Worm (Caenorhabditis elegans) whole organism, L2 larva: Measurements from ENCODE around the gene cept-1.
A peak's percentile ranks its signal among the peaks of the same experiment; 100 is the strongest.

Experiments
- C34F6.9 ChIP-seq: fragments of 150-350 bp; optimal IDR thresholded peaks from 2 replicates; lab custom pipeline; 2014; ENCODE audit warnings: missing biosample characterization, missing genetic modification characterization
- F13H6.1 ChIP-seq: sonication (generic microtip); optimal IDR thresholded peaks from 2 replicates; lab custom pipeline; 2016; ENCODE audit warnings: missing genetic modification characterization, missing compliant biosample characterization
- Y55F3AM.14 ChIP-seq: fragments of 200-800 bp; sonication (Bioruptor generic); optimal IDR thresholded peaks from 2 replicates; lab custom pipeline; 2018; ENCODE audit warnings: mild to moderate bottlenecking, missing genetic modification characterization, missing compliant biosample characterization
- ZK546.5 ChIP-seq: sonication (generic microtip); optimal IDR thresholded peaks from 2 replicates; lab custom pipeline; 2017; ENCODE audit warnings: missing biosample characterization, missing genetic modification characterization
- ama-1 ChIP-seq: fragments of 150-350 bp; optimal IDR thresholded peaks from 2 replicates; lab custom pipeline; 2018; ENCODE audit warnings: inconsistent platforms
- blmp-1 ChIP-seq: sonication (generic microtip); optimal IDR thresholded peaks from 2 replicates; lab custom pipeline; 2017; ENCODE audit warnings: missing genetic modification characterization, mild to moderate bottlenecking, missing compliant biosample characterization, antibody characterized with exemption, moderate library complexity; ENCODE audit not compliant: insufficient read depth
- ceh-16 ChIP-seq: fragments of 150-350 bp; optimal IDR thresholded peaks from 2 replicates; lab custom pipeline; 2014; ENCODE audit warnings: missing biosample characterization, missing genetic modification characterization
- crh-2 ChIP-seq: sonication (generic microtip); optimal IDR thresholded peaks from 2 replicates; lab custom pipeline; 2017; ENCODE audit warnings: missing biosample characterization, missing genetic modification characterization
- dmd-4 ChIP-seq: sonication (generic microtip); optimal IDR thresholded peaks from 2 replicates; lab custom pipeline; 2017; ENCODE audit warnings: missing biosample characterization, missing genetic modification characterization
- egl-27 ChIP-seq: sonication (generic microtip); optimal IDR thresholded peaks from 3 replicates; lab custom pipeline; 2017; ENCODE audit warnings: missing biosample characterization, missing genetic modification reagents, missing genetic modification characterization
- elt-1 ChIP-seq: fragments of 150-350 bp; optimal IDR thresholded peaks from 2 replicates; lab custom pipeline; 2014; ENCODE audit warnings: missing biosample characterization, missing genetic modification characterization
- elt-3 ChIP-seq: sonication (generic microtip); optimal IDR thresholded peaks from 2 replicates; lab custom pipeline; 2017; ENCODE audit warnings: missing biosample characterization, missing genetic modification characterization
- fos-1 ChIP-seq: fragments of 150-350 bp; optimal IDR thresholded peaks from 2 replicates; lab custom pipeline; 2014; ENCODE audit warnings: missing biosample characterization, missing genetic modification characterization
- gmeb-1 ChIP-seq: fragments of 150-350 bp; optimal IDR thresholded peaks from 2 replicates; lab custom pipeline; 2014; ENCODE audit warnings: missing biosample characterization, missing genetic modification characterization
- lin-11 ChIP-seq: fragments of 150-350 bp; sonication (generic microtip); optimal IDR thresholded peaks from 2 replicates; lab custom pipeline; 2014; ENCODE audit warnings: missing biosample characterization, missing genetic modification characterization, inconsistent platforms, mixed read lengths
- lsy-2 ChIP-seq, 2 experiments: fragments of 150-350 bp in 1 of 2; sonication (generic microtip) in 1 of 2; optimal IDR thresholded peaks; 2 replicates each; lab custom pipeline; 2014 to 2017; ENCODE audit warnings: missing biosample characterization in 2 of 2, missing genetic modification characterization in 2 of 2
- mab-5 ChIP-seq: fragments of 150-350 bp; optimal IDR thresholded peaks from 2 replicates; lab custom pipeline; 2014; ENCODE audit warnings: missing biosample characterization, missing genetic modification characterization
- mdl-1 ChIP-seq, 2 experiments: fragments of 150-350 bp in 1 of 2; sonication (generic microtip) in 1 of 2; optimal IDR thresholded peaks; 2 replicates each; lab custom pipeline; 2017; ENCODE audit warnings: missing biosample characterization in 2 of 2, missing genetic modification characterization in 2 of 2
- nhr-10 ChIP-seq: sonication (generic microtip); optimal IDR thresholded peaks from 2 replicates; lab custom pipeline; 2017; ENCODE audit warnings: missing biosample characterization, missing genetic modification characterization
- nhr-12 ChIP-seq: fragments of 150-350 bp; optimal IDR thresholded peaks from 2 replicates; lab custom pipeline; 2014; ENCODE audit warnings: missing biosample characterization, missing genetic modification characterization
- nhr-129 ChIP-seq: fragments of 150-350 bp; optimal IDR thresholded peaks from 2 replicates; lab custom pipeline; 2014; ENCODE audit warnings: missing biosample characterization, missing genetic modification characterization
- nhr-237 ChIP-seq: fragments of 150-350 bp; optimal IDR thresholded peaks from 2 replicates; lab custom pipeline; 2014; ENCODE audit warnings: missing biosample characterization, missing genetic modification characterization
- nhr-25 ChIP-seq: fragments of 150-350 bp; sonication (generic microtip); optimal IDR thresholded peaks from 3 replicates; lab custom pipeline; 2014; ENCODE audit warnings: missing biosample characterization, missing genetic modification characterization
- nhr-6 ChIP-seq: fragments of 150-350 bp; optimal IDR thresholded peaks from 2 replicates; lab custom pipeline; 2014; ENCODE audit warnings: missing biosample characterization, missing genetic modification characterization
- peb-1 ChIP-seq: fragments of 150-350 bp; optimal IDR thresholded peaks from 2 replicates; lab custom pipeline; 2014; ENCODE audit warnings: missing biosample characterization, missing genetic modification characterization
- sem-4 ChIP-seq: fragments of 150-350 bp; optimal IDR thresholded peaks from 2 replicates; lab custom pipeline; 2014; ENCODE audit warnings: missing biosample characterization, missing genetic modification reagents, missing genetic modification characterization
- skn-1 ChIP-seq: sonication (generic microtip); optimal IDR thresholded peaks from 2 replicates; lab custom pipeline; 2017; ENCODE audit warnings: missing biosample characterization, missing genetic modification characterization
- sma-3 ChIP-seq: sonication (generic microtip); optimal IDR thresholded peaks from 2 replicates; lab custom pipeline; 2016; ENCODE audit warnings: missing genetic modification reagents, missing genetic modification characterization, missing compliant biosample characterization
- sma-9 ChIP-seq, 2 experiments: fragments of 150-350 bp in 1 of 2; sonication (generic microtip) in 1 of 2; optimal IDR thresholded peaks; 2 replicates each; lab custom pipeline; 2014 to 2016; ENCODE audit warnings: missing genetic modification characterization in 2 of 2, mild to moderate bottlenecking in 1 of 2, missing biosample characterization in 1 of 2, missing compliant biosample characterization in 1 of 2, missing genetic modification reagents in 1 of 2, moderate library complexity in 1 of 2
- snpc-4 ChIP-seq: fragments of 150-350 bp; optimal IDR thresholded peaks from 2 replicates; lab custom pipeline; 2014; ENCODE audit warnings: missing biosample characterization, missing genetic modification characterization
- unc-39 ChIP-seq: fragments of 150-350 bp; optimal IDR thresholded peaks from 2 replicates; lab custom pipeline; 2014; ENCODE audit warnings: missing biosample characterization, missing genetic modification characterization
- unc-55 ChIP-seq: fragments of 150-350 bp; sonication (generic microtip); optimal IDR thresholded peaks from 3 replicates; lab custom pipeline; 2014; ENCODE audit warnings: missing biosample characterization, missing genetic modification reagents, missing genetic modification characterization
- unc-62 ChIP-seq: fragments of 150-350 bp; optimal IDR thresholded peaks from 2 replicates; lab custom pipeline; 2014; ENCODE audit warnings: missing biosample characterization, missing genetic modification reagents, missing genetic modification characterization
- zag-1 ChIP-seq: fragments of 150-350 bp; optimal IDR thresholded peaks from 2 replicates; lab custom pipeline; 2014; ENCODE audit warnings: missing biosample characterization, missing genetic modification characterization

The cept-1 gene

ce11 chrX:12761778-12762177, at the start of gene cept-1:
TSS of gene cept-1 (plus strand) at chrX:12762078.
- TF ChIP-seq nhr-10 (no peak), fos-1 (no peak), F13H6.1 (no peak), ceh-16 (no peak), sem-4 (tag; lab: Kevin White, UChicago) (no peak), unc-39 (no peak), ama-1 (lab: Kevin White, UChicago) (no peak), sma-9 (GFP tag; optimal IDR thresholded peaks at IDR 0.05; lab: Kevin White, UChicago) (no peak), sma-9 (tag; optimal IDR thresholded peaks at IDR 0.05; lab: Kevin White, UChicago) (no peak), nhr-237 (tag; lab: Kevin White, UChicago) (no peak)

ce11 chrX:12712353-12712752, 49.5 kb upstream of the cept-1 start, which contains the start of gene rgs-2:
TSS of gene rgs-2 (plus strand) at chrX:12712653.
- TF ChIP-seq F13H6.1 (no peak), elt-1 (tag; lab: Kevin White, UChicago) (no peak), Y55F3AM.14 (GFP tag; lab: Kevin White, UChicago) (no peak), unc-55 (GFP tag; lab: Kevin White, UChicago) (peak; percentile 4), dmd-4 (tag; lab: Kevin White, UChicago) (no peak), nhr-25 (no peak)
- TF ChIP-seq, all 48 proteins: peak for 1

- TF ChIP-seq lin-11 (tag; lab: Kevin White, UChicago) (no peak), lsy-2 (tag; optimal IDR thresholded peaks at IDR 0.05; lab: Kevin White, UChicago) (peak in 1 of 2 experiments; percentile 0), nhr-129 (tag; lab: Kevin White, UChicago) (peak; percentile 36), nhr-6 (tag; lab: Kevin White, UChicago) (no peak), dmd-4 (tag; lab: Kevin White, UChicago) (no peak), ceh-16 (no peak), ama-1 (lab: Kevin White, UChicago) (no peak), unc-39 (no peak), C34F6.9 (peak; percentile 31), mdl-1 (tag; optimal IDR thresholded peaks at IDR 0.05; lab: Kevin White, UChicago) (no peak), ZK546.5 (tag; lab: Kevin White, UChicago) (no peak), F13H6.1 (no peak), nhr-25 (no peak), zag-1 (tag; lab: Kevin White, UChicago) (no peak), elt-3 (tag; lab: Kevin White, UChicago) (no peak), skn-1 (tag; lab: Kevin White, UChicago) (no peak), sma-3 (no peak)
- TF ChIP-seq, all 48 proteins: peak for 3
Measured at ce11 chrX:12713014-12713413, 48.9 kb upstream of the cept-1 start.

- TF ChIP-seq sma-3 (no peak), blmp-1 (no peak), unc-62 (GFP tag; lab: Kevin White, UChicago) (no peak), egl-27 (tag; lab: Kevin White, UChicago) (no peak), crh-2 (no peak), nhr-12 (tag; lab: Kevin White, UChicago) (no peak), ama-1 (lab: Kevin White, UChicago) (no peak), F13H6.1 (no peak), sma-9 (GFP tag; optimal IDR thresholded peaks at IDR 0.05; lab: Kevin White, UChicago) (no peak), sma-9 (tag; optimal IDR thresholded peaks at IDR 0.05; lab: Kevin White, UChicago) (no peak), elt-1 (tag; lab: Kevin White, UChicago) (no peak), unc-55 (GFP tag; lab: Kevin White, UChicago) (no peak), mdl-1 (tag; optimal IDR thresholded peaks at IDR 0.05; lab: Kevin White, UChicago) (no peak), gmeb-1 (tag; lab: Kevin White, UChicago) (no peak), elt-3 (tag; lab: Kevin White, UChicago) (no peak)
Measured at ce11 chrX:12721429-12721828, 40.4 kb upstream of the cept-1 start.

- TF ChIP-seq lin-11 (tag; lab: Kevin White, UChicago): peak; percentile 18
- TF ChIP-seq nhr-12 (tag; lab: Kevin White, UChicago): no peak
- no peak for TF ChIP-seq ceh-16
Measured at ce11 chrX:12726129-12726528, 35.7 kb upstream of the cept-1 start.

- TF ChIP-seq zag-1 (tag; lab: Kevin White, UChicago) (no peak), unc-39 (no peak), mab-5 (no peak), blmp-1 (no peak), lin-11 (tag; lab: Kevin White, UChicago) (no peak), unc-55 (GFP tag; lab: Kevin White, UChicago) (no peak), ZK546.5 (tag; lab: Kevin White, UChicago) (no peak), nhr-237 (tag; lab: Kevin White, UChicago) (no peak), gmeb-1 (tag; lab: Kevin White, UChicago) (no peak), peb-1 (tag; lab: Kevin White, UChicago) (no peak), snpc-4 (tag; lab: Kevin White, UChicago) (no peak), nhr-12 (tag; lab: Kevin White, UChicago) (no peak)
Measured at ce11 chrX:12730075-12730474, 31.8 kb upstream of the cept-1 start.
